Fruit fly (Drosophila melanogaster): ENCODE measurements around the gene CG7730.

The CG7730 gene

dm6 chr3L:17009715-17010491, 17.4 kb upstream of the CG7730 start (continued):
- peak; percentile 45; the same call in 1 of the 2 replicates for TF ChIP-seq stc (GFP tag; IDR thresholded peaks at IDR 0.05)
- no peak; the same call in 1 of the 2 replicates for TF ChIP-seq esg (GFP tag; conservative IDR thresholded peaks at IDR 0.05)
- no peak for TF ChIP-seq Gsc (GFP tag; IDR thresholded peaks at IDR 0.05)
- peak; percentile 51; the same call in 1 of the 3 replicates for TF ChIP-seq CG34224 (GFP tag; IDR thresholded peaks at IDR 0.05; ENCODE audit: partially characterized antibody)
- TF ChIP-seq hb (GFP tag; IDR thresholded peaks at IDR 0.05; ENCODE audit: partially characterized antibody): no peak

dm6 chr3L:17010492-17011303, 16.6 kb upstream of the CG7730 start:
- TF ChIP-seq CG5953 (GFP tag; IDR thresholded peaks at IDR 0.05) (0 out of 2 replicates have a peak, but pooled peaks have one; percentile 1), crol (GFP tag; IDR thresholded peaks at IDR 0.05) (peak; percentile 76), CG7839 (tag; optimal IDR thresholded peaks at IDR 0.05) (peak; percentile 38), Six4 (GFP tag; optimal IDR thresholded peaks at IDR 0.05) (peak; percentile 3), dmrt99B (tag; optimal IDR thresholded peaks at IDR 0.05) (peak; percentile 32), luna (GFP tag; optimal IDR thresholded peaks at IDR 0.05) (no peak), zen (tag; optimal IDR thresholded peaks at IDR 0.05) (peak; percentile 63), Elba2 (GFP tag; optimal IDR thresholded peaks at IDR 0.05) (peak; percentile 46), sisA (GFP tag; IDR thresholded peaks at IDR 0.05) (peak; percentile 8; the same call in 1 of the 2 replicates), CG9932 (GFP tag; IDR thresholded peaks at IDR 0.05) (peak; percentile 20; the same call in 1 of the 2 replicates), Trl (optimal IDR thresholded peaks at IDR 0.05) (peak; percentile 6 to 10), Trl (GFP tag; optimal IDR thresholded peaks at IDR 0.05) (no peak), bsh (GFP tag; optimal IDR thresholded peaks at IDR 0.05) (peak in 1 of 2 experiments; percentile 34), sr (GFP tag; IDR thresholded peaks at IDR 0.05) (0 out of 3 replicates have a peak, but pooled peaks have one; percentile 26), Bgb (GFP tag; IDR thresholded peaks at IDR 0.05; ENCODE audit: partially characterized antibody) (0 out of 2 replicates have a peak, but pooled peaks have one; percentile 25), CG6689 (GFP tag; IDR thresholded peaks at IDR 0.05) (no peak), slbo (GFP tag; IDR thresholded peaks at IDR 0.05) (0 out of 2 replicates have a peak, but pooled peaks have one; percentile 32), gsb (GFP tag; IDR thresholded peaks at IDR 0.05) (0 out of 2 replicates have a peak, but pooled peaks have one; percentile 0), Drgx (GFP tag; IDR thresholded peaks at IDR 0.05) (peak; percentile 36; the same call in 1 of the 2 replicates), ara (GFP tag; IDR thresholded peaks at IDR 0.05) (0 out of 2 replicates have a peak, but pooled peaks have one; percentile 13), ato (GFP tag; IDR thresholded peaks at IDR 0.05; ENCODE audit: partially characterized antibody) (0 out of 2 replicates have a peak, but pooled peaks have one; percentile 25), grau (tag; optimal IDR thresholded peaks at IDR 0.05) (peak; percentile 82), CG9609 (GFP tag; optimal IDR thresholded peaks at IDR 0.05) (no peak), CG4360 (GFP tag; IDR thresholded peaks at IDR 0.05) (peak; percentile 4; the same call in 1 of the 2 replicates), CG11504 (tag; optimal IDR thresholded peaks at IDR 0.05) (peak; percentile 26), esg (GFP tag; conservative IDR thresholded peaks at IDR 0.05) (no peak), gem (tag; optimal IDR thresholded peaks at IDR 0.05) (peak; percentile 72), Gsc (GFP tag; IDR thresholded peaks at IDR 0.05) (no peak), Ets65A (GFP tag) (peak; percentile 57), gsb-n (tag; optimal IDR thresholded peaks at IDR 0.05) (peak; percentile 15), corto (GFP tag; optimal IDR thresholded peaks at IDR 0.05) (peak; percentile 5), zfh1 (GFP tag; IDR thresholded peaks at IDR 0.05) (0 out of 3 replicates have a peak, but pooled peaks have one; percentile 36), CTCF (GFP tag; optimal IDR thresholded peaks at IDR 0.05) (no peak), al (GFP tag; IDR thresholded peaks at IDR 0.05) (0 out of 2 replicates have a peak, but pooled peaks have one; percentile 15), CG15479 (GFP tag; optimal IDR thresholded peaks at IDR 0.05) (peak; percentile 97), kni (GFP tag; optimal IDR thresholded peaks at IDR 0.05) (no peak), Eip74EF (GFP tag; optimal IDR thresholded peaks at IDR 0.05) (no peak), CG8388 (GFP tag; optimal IDR thresholded peaks at IDR 0.05) (peak; percentile 39), repo (GFP tag; optimal IDR thresholded peaks at IDR 0.05) (no peak), CG31388 (GFP tag; optimal IDR thresholded peaks at IDR 0.05) (no peak), NfI (GFP tag; optimal IDR thresholded peaks at IDR 0.05) (no peak), pum (GFP tag; optimal IDR thresholded peaks at IDR 0.05) (no peak)
